Worm (Caenorhabditis elegans) whole organism, early embryonic: ENCODE measurements around the gene M163.22.

Source experiments
- F13C5.2 ChIP-seq: sonication (generic microtip); optimal IDR thresholded peaks from 2 replicates; lab custom pipeline; 2017; ENCODE audit warnings: mild to moderate bottlenecking, missing genetic modification characterization, inconsistent platforms, missing compliant biosample characterization
- ama-1 ChIP-seq: fragments of 150-350 bp; optimal IDR thresholded peaks from 2 replicates; lab custom pipeline; 2014
- ceh-36 ChIP-seq: sonication (generic microtip); optimal IDR thresholded peaks from 2 replicates; lab custom pipeline; 2016; ENCODE audit warnings: missing genetic modification characterization, inconsistent platforms, missing compliant biosample characterization
- ets-7 ChIP-seq: sonication (generic microtip); optimal IDR thresholded peaks from 2 replicates; lab custom pipeline; 2016; ENCODE audit warnings: missing genotype, missing genetic modification characterization, missing compliant biosample characterization
- flt-1 ChIP-seq: fragments of 200-800 bp; sonication (Bioruptor generic); IDR thresholded peaks from 2 replicates; pipeline ENCODE4 v1.3.6; 2022; ENCODE audit warnings: missing genetic modification characterization, missing compliant biosample characterization
- hmg-4 ChIP-seq: fragments of 200-800 bp; sonication (Bioruptor generic); optimal IDR thresholded peaks from 2 replicates; lab custom pipeline; 2018; ENCODE audit warnings: mild to moderate bottlenecking, missing genetic modification characterization, missing compliant biosample characterization
- pes-1 ChIP-seq: fragments of 200-800 bp; sonication (Bioruptor generic); IDR thresholded peaks from 2 replicates; pipeline ENCODE4 v1.3.6; 2022; ENCODE audit warnings: missing genetic modification reagents, missing genetic modification characterization, missing compliant biosample characterization
- scrt-1 ChIP-seq: fragments of 200-800 bp; sonication (Bioruptor generic); IDR thresholded peaks from 2 replicates; pipeline ENCODE4 v1.3.6; 2022; ENCODE audit warnings: missing genetic modification characterization, missing compliant biosample characterization
- sea-1 ChIP-seq: fragments of 200-800 bp; sonication (Bioruptor generic); conservative IDR thresholded peaks from 2 replicates; pipeline ENCODE4 v1.3.6; 2022; ENCODE audit warnings: missing genetic modification characterization, missing compliant biosample characterization
- tbx-11 ChIP-seq: fragments of 200-800 bp; sonication (Bioruptor generic); IDR thresholded peaks from 2 replicates; pipeline ENCODE4 v1.3.6; 2022; ENCODE audit warnings: missing genetic modification characterization, missing compliant biosample characterization
- tbx-37 ChIP-seq: fragments of 200-800 bp; sonication (Bioruptor generic); conservative IDR thresholded peaks from 2 replicates; pipeline ENCODE4 v1.3.6; 2022; ENCODE audit warnings: missing genetic modification reagents, missing genetic modification characterization, missing compliant biosample characterization
- tra-4 ChIP-seq: sonication (generic microtip); optimal IDR thresholded peaks from 2 replicates; lab custom pipeline; 2017; ENCODE audit warnings: missing genetic modification characterization, missing compliant biosample characterization

DNA sequence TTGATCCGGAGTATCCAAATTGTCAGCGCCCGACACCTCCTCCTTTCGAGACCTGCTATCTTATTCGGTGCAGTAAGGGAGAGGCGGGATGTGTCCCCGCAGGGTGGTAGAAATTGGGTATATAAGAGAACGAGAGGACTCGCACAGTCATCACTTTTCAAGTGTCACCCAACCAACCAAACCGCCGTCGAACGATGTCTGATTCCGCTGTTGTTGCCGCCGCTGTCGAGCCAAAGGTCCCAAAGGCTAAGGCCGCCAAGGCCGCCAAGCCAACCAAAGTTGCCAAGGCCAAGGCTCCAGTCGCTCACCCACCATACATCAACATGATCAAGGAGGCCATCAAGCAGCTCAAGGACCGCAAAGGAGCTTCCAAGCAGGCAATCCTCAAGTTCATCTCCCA is 24.3 kb downstream of the M163.22 start, which contains the start of gene his-24:
- peak; percentile 68; the same call in 1 of the 2 replicates for TF ChIP-seq sea-1
- no peak for TF ChIP-seq flt-1 (GFP tag; lab: Robert Waterston, UW)
- TF ChIP-seq ceh-36 (tag; lab: Kevin White, UChicago), result no peak
- TF ChIP-seq ets-7, result no peak
- peak; percentile 57 for TF ChIP-seq F13C5.2
- TF ChIP-seq ama-1 (lab: Kevin White, UChicago), result peak; percentile 98
- TF ChIP-seq tra-4 (tag; lab: Kevin White, UChicago), result peak; percentile 48
- peak; percentile 60 for TF ChIP-seq tbx-11 (GFP tag; lab: Robert Waterston, UW)
- peak; percentile 73 for TF ChIP-seq hmg-4
- TF ChIP-seq pes-1 (GFP tag; lab: Robert Waterston, UW), result peak; percentile 58
- peak; percentile 30; the same call in 1 of the 2 replicates for TF ChIP-seq tbx-37
- peak; percentile 25; the same call in 1 of the 2 replicates for TF ChIP-seq scrt-1 (GFP tag; lab: Robert Waterston, UW)
